Worm (Caenorhabditis elegans) whole organism, early embryonic: ENCODE data around the gene R11G10.4.
A peak's percentile ranks its signal among the peaks of the same experiment; 100 is the strongest.

Experiments
- B0310.2 ChIP-seq: sonication (generic microtip); optimal IDR thresholded peaks from 2 replicates; lab custom pipeline; 2016; ENCODE audit warnings: mild to moderate bottlenecking, missing genetic modification characterization, missing compliant biosample characterization
- F13C5.2 ChIP-seq: sonication (generic microtip); optimal IDR thresholded peaks from 2 replicates; lab custom pipeline; 2017; ENCODE audit warnings: mild to moderate bottlenecking, missing genetic modification characterization, inconsistent platforms, missing compliant biosample characterization
- aly-1 ChIP-seq: sonication (generic microtip); optimal IDR thresholded peaks from 2 replicates; lab custom pipeline; 2016; ENCODE audit warnings: missing genetic modification characterization, missing compliant biosample characterization
- ama-1 ChIP-seq: fragments of 150-350 bp; optimal IDR thresholded peaks from 2 replicates; lab custom pipeline; 2014
- ceh-13 ChIP-seq: fragments of 200-800 bp; sonication (Bioruptor generic); optimal IDR thresholded peaks from 2 replicates; lab custom pipeline; 2018; ENCODE audit warnings: mild to moderate bottlenecking, missing genetic modification characterization, missing compliant biosample characterization
- ceh-36 ChIP-seq: sonication (generic microtip); optimal IDR thresholded peaks from 2 replicates; lab custom pipeline; 2016; ENCODE audit warnings: missing genetic modification characterization, inconsistent platforms, missing compliant biosample characterization
- ets-7 ChIP-seq: sonication (generic microtip); optimal IDR thresholded peaks from 2 replicates; lab custom pipeline; 2016; ENCODE audit warnings: missing genotype, missing genetic modification characterization, missing compliant biosample characterization
- flt-1 ChIP-seq: fragments of 200-800 bp; sonication (Bioruptor generic); IDR thresholded peaks from 2 replicates; pipeline ENCODE4 v1.3.6; 2022; ENCODE audit warnings: missing genetic modification characterization, missing compliant biosample characterization
- hmbx-1 ChIP-seq: sonication (generic microtip); optimal IDR thresholded peaks from 2 replicates; lab custom pipeline; 2016; ENCODE audit warnings: mild to moderate bottlenecking, missing genetic modification characterization, missing compliant biosample characterization
- hmg-4 ChIP-seq: fragments of 200-800 bp; sonication (Bioruptor generic); optimal IDR thresholded peaks from 2 replicates; lab custom pipeline; 2018; ENCODE audit warnings: mild to moderate bottlenecking, missing genetic modification characterization, missing compliant biosample characterization
- hnd-1 ChIP-seq: sonication (generic microtip); optimal IDR thresholded peaks from 2 replicates; lab custom pipeline; 2016; ENCODE audit warnings: missing genetic modification characterization, missing compliant biosample characterization
- pes-1 ChIP-seq: fragments of 200-800 bp; sonication (Bioruptor generic); IDR thresholded peaks from 2 replicates; pipeline ENCODE4 v1.3.6; 2022; ENCODE audit warnings: missing genetic modification reagents, missing genetic modification characterization, missing compliant biosample characterization
- scrt-1 ChIP-seq: fragments of 200-800 bp; sonication (Bioruptor generic); IDR thresholded peaks from 2 replicates; pipeline ENCODE4 v1.3.6; 2022; ENCODE audit warnings: missing genetic modification characterization, missing compliant biosample characterization
- sea-1 ChIP-seq: fragments of 200-800 bp; sonication (Bioruptor generic); conservative IDR thresholded peaks from 2 replicates; pipeline ENCODE4 v1.3.6; 2022; ENCODE audit warnings: missing genetic modification characterization, missing compliant biosample characterization
- tbx-11 ChIP-seq: fragments of 200-800 bp; sonication (Bioruptor generic); IDR thresholded peaks from 2 replicates; pipeline ENCODE4 v1.3.6; 2022; ENCODE audit warnings: missing genetic modification characterization, missing compliant biosample characterization
- tbx-37 ChIP-seq: fragments of 200-800 bp; sonication (Bioruptor generic); conservative IDR thresholded peaks from 2 replicates; pipeline ENCODE4 v1.3.6; 2022; ENCODE audit warnings: missing genetic modification reagents, missing genetic modification characterization, missing compliant biosample characterization
- tra-4 ChIP-seq: sonication (generic microtip); optimal IDR thresholded peaks from 2 replicates; lab custom pipeline; 2017; ENCODE audit warnings: missing genetic modification characterization, missing compliant biosample characterization

The R11G10.4 gene

DNA sequence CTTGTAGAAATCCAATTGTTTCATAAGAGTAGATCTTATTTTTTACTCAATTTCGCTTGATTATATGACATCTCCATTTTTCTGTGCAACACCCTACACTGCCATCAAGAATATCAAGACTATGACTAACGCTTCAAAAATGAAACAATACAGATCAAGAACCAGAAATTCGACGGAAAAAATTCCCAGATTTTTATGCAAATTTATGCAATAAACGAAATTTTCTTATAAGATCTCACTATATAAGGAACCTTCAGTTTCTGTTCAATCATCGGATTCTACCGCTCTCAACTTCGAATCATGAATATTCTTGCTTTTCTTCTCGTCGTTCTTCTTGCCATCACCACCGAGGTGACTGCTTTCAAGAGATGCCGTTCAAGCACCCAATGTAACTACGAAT is at the start of gene R11G10.4:
Gene R11G10.4, plus strand, starts transcription at position 301 of the 400 bp plus-strand sequence.
- no peak for TF ChIP-seq pes-1
- no peak for TF ChIP-seq tra-4 (tag; lab: Kevin White, UChicago)
- no peak for TF ChIP-seq hmbx-1
- no peak for TF ChIP-seq ceh-36 (tag; lab: Kevin White, UChicago)
- TF ChIP-seq hnd-1 = no peak
- no peak for TF ChIP-seq hmg-4 (GFP tag; lab: Kevin White, UChicago)
- no peak for TF ChIP-seq tbx-11
- TF ChIP-seq B0310.2 (tag; lab: Kevin White, UChicago) = no peak
- no peak for TF ChIP-seq ama-1
- TF ChIP-seq tbx-37 (GFP tag; lab: Robert Waterston, UW) = no peak
- no peak for TF ChIP-seq scrt-1
- no peak for TF ChIP-seq flt-1
- no peak for TF ChIP-seq sea-1 (GFP tag; lab: Robert Waterston, UW)

DNA sequence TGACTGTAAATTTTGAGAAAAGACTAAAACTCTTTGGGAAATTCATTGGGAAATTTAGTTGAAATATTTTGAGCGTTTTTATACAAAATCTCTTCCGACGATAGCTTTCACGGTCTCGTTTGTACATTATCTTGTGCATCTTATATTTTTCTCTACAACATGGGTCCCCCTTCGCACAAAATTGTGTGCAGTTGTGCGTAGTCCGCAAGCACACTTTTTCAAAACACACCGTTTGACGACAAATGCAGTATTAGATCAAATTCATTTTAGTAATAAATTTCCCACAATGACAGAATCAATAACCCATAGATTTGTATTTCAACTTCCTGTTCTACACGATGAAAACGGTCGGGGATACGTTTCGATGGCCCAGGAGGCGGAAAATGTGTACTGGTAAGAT is 48.6 kb upstream of the R11G10.4 start, which contains the start of gene F25H9.2:
Gene F25H9.2, plus strand, starts transcription at position 226 of the 400 bp plus-strand sequence.
- no peak for TF ChIP-seq tbx-11
- no peak for TF ChIP-seq tra-4 (tag; lab: Kevin White, UChicago)
- TF ChIP-seq pes-1 = no peak
- TF ChIP-seq ets-7 (tag; lab: Kevin White, UChicago) = no peak
- TF ChIP-seq hnd-1 = no peak
- no peak for TF ChIP-seq scrt-1
- TF ChIP-seq flt-1 = no peak
- TF ChIP-seq sea-1 (GFP tag; lab: Robert Waterston, UW) = no peak
- no peak for TF ChIP-seq B0310.2 (tag; lab: Kevin White, UChicago)

DNA sequence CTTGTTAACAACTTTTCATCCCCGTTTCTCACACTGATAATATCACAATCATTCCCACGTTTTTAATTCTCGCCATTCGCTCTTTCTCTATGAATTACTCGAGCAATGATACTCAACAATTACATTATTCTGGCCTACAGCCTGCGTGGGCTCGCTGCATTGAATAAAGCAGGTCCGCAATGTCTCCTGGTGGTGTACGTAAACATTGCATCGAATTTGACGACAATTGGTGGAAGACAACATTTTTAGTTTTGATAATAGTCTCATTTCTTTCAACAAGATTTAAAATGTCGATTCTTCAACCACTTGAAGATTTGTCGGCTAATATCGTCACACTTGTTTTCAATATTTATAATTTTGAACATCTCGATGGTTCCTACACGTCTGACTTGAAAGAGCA is 47.1 kb upstream of the R11G10.4 start, which contains the start of gene bath-39:
Gene bath-39, plus strand, starts transcription at position 137 of the 400 bp plus-strand sequence.
- TF ChIP-seq tra-4 (tag; lab: Kevin White, UChicago) (no peak), F13C5.2 (peak; percentile 30), hmg-4 (GFP tag; lab: Kevin White, UChicago) (no peak)

DNA sequence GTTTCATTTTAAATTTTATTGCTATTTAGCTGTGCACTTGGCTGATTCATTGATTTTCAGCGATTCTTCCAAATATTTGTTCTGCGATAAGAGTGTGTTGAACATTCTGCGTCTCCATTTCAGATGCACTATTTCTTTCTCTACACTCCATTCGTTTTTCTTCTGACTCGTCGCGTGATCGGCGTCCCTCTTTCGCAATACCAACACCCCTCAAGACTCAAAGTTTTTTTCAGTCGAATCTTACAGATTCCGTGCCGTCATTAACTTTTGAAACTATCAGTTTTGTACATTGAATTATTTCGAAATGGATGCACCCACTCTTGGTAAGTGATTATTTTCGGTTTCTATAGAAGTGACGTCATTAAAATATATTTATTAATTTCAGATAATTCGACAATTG is 43.4 kb upstream of the R11G10.4 start, which contains the start of gene frm-10:
Gene frm-10, plus strand, starts transcription at position 234 of the 400 bp plus-strand sequence.
- TF ChIP-seq tbx-37 (GFP tag; lab: Robert Waterston, UW) = no peak

DNA sequence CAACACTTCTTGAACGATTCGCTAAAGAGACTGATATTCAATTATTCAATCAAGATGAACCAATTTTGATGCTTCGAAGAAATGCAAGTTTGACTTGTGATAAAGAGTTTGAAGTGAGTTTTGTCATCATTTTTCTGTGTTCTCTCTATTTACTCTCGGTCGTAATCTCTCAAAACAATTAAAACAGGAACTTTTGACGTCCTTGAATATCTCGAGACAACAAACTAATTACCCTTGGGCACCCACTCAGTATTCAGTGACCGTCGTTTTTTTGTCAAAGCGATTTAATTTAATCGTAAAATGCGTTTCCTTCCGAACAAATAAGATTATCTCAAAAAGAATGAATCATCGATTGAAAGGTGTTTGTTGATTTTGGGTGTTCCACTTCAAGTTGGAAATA is 42.3 kb upstream of the R11G10.4 start:
- no peak for TF ChIP-seq flt-1
- TF ChIP-seq scrt-1 = no peak
- no peak for TF ChIP-seq hmbx-1

DNA sequence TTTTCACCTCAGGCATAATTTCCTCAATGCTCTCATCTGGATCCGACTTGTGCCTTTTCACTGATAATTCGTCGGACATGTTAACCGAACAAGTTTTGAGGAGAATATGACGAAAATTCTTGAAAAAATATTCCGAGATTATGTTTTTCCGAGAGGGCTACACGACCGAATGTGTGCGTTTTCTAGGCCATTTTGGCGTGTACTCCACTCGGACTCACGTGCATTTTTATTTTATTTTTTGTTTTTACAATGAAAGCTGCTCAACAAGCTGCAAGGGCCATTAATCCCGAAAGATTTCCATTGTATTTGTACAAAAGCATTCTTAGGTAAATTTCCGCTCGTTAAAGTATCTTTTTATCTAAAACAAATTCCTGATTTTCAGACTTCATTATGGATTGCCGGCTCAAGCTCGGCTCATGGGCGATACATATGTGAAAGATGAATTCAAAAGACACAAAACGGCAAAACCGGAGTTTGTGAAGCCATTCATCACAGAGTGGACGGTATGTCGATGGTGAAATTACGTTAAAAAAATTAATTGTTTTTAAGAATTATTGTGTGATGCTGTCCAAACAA is 38.1 kb upstream of the R11G10.4 start, which contains the start of the genes F25H9.6 and F25H9.7:
Gene F25H9.6, minus strand, starts transcription at position 172 of the 576 bp plus-strand sequence.
Gene F25H9.7, plus strand, starts transcription at position 187 of the 576 bp plus-strand sequence.
- TF ChIP-seq pes-1 (peak; percentile 72), ets-7 (tag; lab: Kevin White, UChicago) (peak; percentile 37), hnd-1 (peak; percentile 7), hmbx-1 (no peak), tbx-37 (GFP tag; lab: Robert Waterston, UW) (peak; percentile 89), flt-1 (peak; percentile 58), tra-4 (tag; lab: Kevin White, UChicago) (no peak), F13C5.2 (peak; percentile 64), scrt-1 (0 out of 2 replicates have a peak, but pooled peaks have one; percentile 32), tbx-11 (0 out of 2 replicates have a peak, but pooled peaks have one; percentile 17)

DNA sequence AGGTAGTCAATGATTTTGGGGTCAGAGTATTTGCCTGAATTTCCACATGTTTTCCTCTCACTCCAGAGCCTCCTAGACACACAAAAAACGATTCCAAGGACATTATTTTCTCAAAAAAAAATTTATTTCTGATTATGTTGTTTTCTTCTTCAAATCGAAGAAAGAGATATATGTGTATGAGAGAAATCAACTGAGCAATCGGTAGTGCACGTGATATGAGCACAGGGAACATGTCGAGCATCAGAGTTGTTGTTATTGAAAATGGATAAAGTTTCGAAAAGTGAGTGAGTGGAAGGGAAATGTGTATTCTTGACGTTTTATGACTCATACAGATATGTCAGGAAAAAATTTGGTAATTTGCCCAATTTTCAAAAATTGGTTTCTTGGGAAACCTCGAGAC is 34.4 kb upstream of the R11G10.4 start:
- TF ChIP-seq scrt-1 = no peak
- no peak for TF ChIP-seq ceh-36 (tag; lab: Kevin White, UChicago)
- no peak for TF ChIP-seq ceh-13
- TF ChIP-seq sea-1 (GFP tag; lab: Robert Waterston, UW) = no peak
- no peak for TF ChIP-seq hnd-1
- no peak for TF ChIP-seq hmbx-1
- TF ChIP-seq aly-1 (tag; lab: Kevin White, UChicago) = no peak
- no peak for TF ChIP-seq tbx-37 (GFP tag; lab: Robert Waterston, UW)
- TF ChIP-seq hmg-4 (GFP tag; lab: Kevin White, UChicago) = no peak
- TF ChIP-seq pes-1 = no peak
- TF ChIP-seq flt-1 = no peak
- no peak for TF ChIP-seq F13C5.2
- TF ChIP-seq ets-7 (tag; lab: Kevin White, UChicago) = no peak
- no peak for TF ChIP-seq ama-1
- TF ChIP-seq B0310.2 (tag; lab: Kevin White, UChicago) = no peak

DNA sequence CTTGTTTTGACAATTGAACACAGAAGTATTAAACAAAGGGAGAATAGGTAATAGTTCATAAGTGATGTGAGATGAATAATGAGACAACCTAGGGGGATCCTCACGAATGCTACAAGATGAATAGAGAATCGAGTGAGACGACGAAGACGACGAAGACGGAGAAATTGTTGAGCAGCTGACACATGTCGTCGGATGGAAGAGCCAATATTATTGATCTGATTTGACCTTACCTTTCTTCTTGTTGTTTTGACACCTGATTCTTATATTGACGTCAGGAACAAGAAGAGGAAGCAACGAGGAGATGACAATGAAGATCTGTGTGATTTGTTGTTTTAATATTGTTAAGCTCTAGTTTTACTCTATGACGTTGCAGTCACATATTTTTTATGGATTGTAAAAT is 33.0 kb upstream of the R11G10.4 start, which contains the start of gene T10G3.1:
Gene T10G3.1, minus strand, starts transcription at position 213 of the 400 bp plus-strand sequence.
- TF ChIP-seq sea-1 (GFP tag; lab: Robert Waterston, UW) (no peak), tbx-11 (no peak), ama-1 (no peak), B0310.2 (tag; lab: Kevin White, UChicago) (no peak), ceh-13 (no peak), hnd-1 (no peak), ets-7 (tag; lab: Kevin White, UChicago) (no peak), ceh-36 (tag; lab: Kevin White, UChicago) (no peak), hmbx-1 (no peak), hmg-4 (GFP tag; lab: Kevin White, UChicago) (no peak), aly-1 (tag; lab: Kevin White, UChicago) (no peak), flt-1 (no peak), scrt-1 (no peak), pes-1 (no peak), F13C5.2 (no peak), tra-4 (tag; lab: Kevin White, UChicago) (no peak), tbx-37 (GFP tag; lab: Robert Waterston, UW) (no peak)
